Worm (Caenorhabditis elegans) whole organism, late embryonic: Measurements from ENCODE around the gene pho-1.

Source experiments
- F13H6.1 ChIP-seq: sonication (generic microtip); optimal IDR thresholded peaks from 2 replicates; lab custom pipeline; 2016; ENCODE audit warnings: missing genetic modification characterization, missing compliant biosample characterization
- ama-1 ChIP-seq: fragments of 150-350 bp; optimal IDR thresholded peaks from 2 replicates; lab custom pipeline; 2014
- ceh-2 ChIP-seq: sonication (generic microtip); optimal IDR thresholded peaks from 2 replicates; lab custom pipeline; 2016; ENCODE audit warnings: missing genotype, missing genetic modification characterization, missing compliant biosample characterization
- ceh-30 ChIP-seq: fragments of 150-350 bp; optimal IDR thresholded peaks from 2 replicates; lab custom pipeline; 2014; ENCODE audit warnings: missing biosample characterization, missing genetic modification characterization
- dmd-4 ChIP-seq: sonication (generic microtip); optimal IDR thresholded peaks from 2 replicates; lab custom pipeline; 2016; ENCODE audit warnings: borderline replicate concordance, missing genetic modification characterization, missing compliant biosample characterization
- dve-1 ChIP-seq: sonication (generic microtip); optimal IDR thresholded peaks from 2 replicates; lab custom pipeline; 2017; ENCODE audit warnings: antibody characterized with exemption, mild to moderate bottlenecking, missing genetic modification characterization, missing compliant biosample characterization
- mec-3 ChIP-seq: sonication (generic microtip); optimal IDR thresholded peaks from 2 replicates; lab custom pipeline; 2016; ENCODE audit warnings: borderline replicate concordance, missing genetic modification characterization, missing compliant biosample characterization
- nhr-11 ChIP-seq: fragments of 150-350 bp; optimal IDR thresholded peaks from 2 replicates; lab custom pipeline; 2014; ENCODE audit warnings: missing biosample characterization, missing genetic modification characterization
- odd-2 ChIP-seq: sonication (generic microtip); optimal IDR thresholded peaks from 2 replicates; lab custom pipeline; 2017; ENCODE audit warnings: antibody characterized with exemption, mild to moderate bottlenecking, missing genetic modification characterization, missing compliant biosample characterization
- pha-4 ChIP-seq: fragments of 150-350 bp; optimal IDR thresholded peaks from 2 replicates; lab custom pipeline; 2018; ENCODE audit warnings: missing biosample characterization, missing genetic modification reagents, missing genetic modification characterization
- sox-2 ChIP-seq: fragments of 200-800 bp; sonication (Bioruptor generic); IDR thresholded peaks from 2 replicates; pipeline ENCODE4 v1.3.6; 2022; ENCODE audit warnings: missing genetic modification reagents, missing genetic modification characterization, missing compliant biosample characterization
- sox-4 ChIP-seq: sonication (generic microtip); optimal IDR thresholded peaks from 2 replicates; lab custom pipeline; 2017; ENCODE audit warnings: mild to moderate bottlenecking, missing genetic modification characterization, inconsistent platforms, missing compliant biosample characterization

- TF ChIP-seq sox-2 (GFP tag; lab: Robert Waterston, UW), result no peak
- no peak for TF ChIP-seq dve-1 (tag; lab: Kevin White, UChicago)
- TF ChIP-seq nhr-11 (tag; lab: Kevin White, UChicago), result no peak
- TF ChIP-seq sox-4, result no peak
- TF ChIP-seq odd-2, result no peak
- TF ChIP-seq ama-1 (lab: Kevin White, UChicago), result no peak
- TF ChIP-seq dmd-4 (tag; lab: Kevin White, UChicago), result no peak
- TF ChIP-seq ceh-30 (tag; lab: Kevin White, UChicago), result no peak
- no peak for TF ChIP-seq pha-4 (tag; lab: Kevin White, UChicago)
- TF ChIP-seq F13H6.1 (tag; lab: Kevin White, UChicago), result no peak
- TF ChIP-seq mec-3 (tag; lab: Kevin White, UChicago), result no peak
- no peak for TF ChIP-seq ceh-2
Measured at ce11 chrII:5195504-5195903, 40.1 kb downstream of the pho-1 start, which contains the start of gene C34F11.5.
